Fruit fly (Drosophila melanogaster) whole organism, wandering third instar larva: ENCODE results near the gene CG13659.

Experiments used
- Abd-B ChIP-seq: fragments of >200 bp; optimal IDR thresholded peaks from 2 replicates; lab custom pipeline; 2017; ENCODE audit warnings: missing biosample characterization, missing genetic modification characterization
- CG32264 ChIP-seq: fragments of 200-800 bp; sonication (Bioruptor generic); optimal IDR thresholded peaks from 2 replicates; lab custom pipeline; 2016; ENCODE audit warnings: missing biosample characterization, missing genetic modification characterization
- CG9705 ChIP-seq: fragments of 200-800 bp; sonication (Bioruptor generic); optimal IDR thresholded peaks from 2 replicates; lab custom pipeline; 2018; ENCODE audit warnings: missing biosample characterization, mild to moderate bottlenecking, missing genetic modification characterization
- Dfd ChIP-seq: fragments of >200 bp; optimal IDR thresholded peaks from 2 replicates; lab custom pipeline; 2017; ENCODE audit warnings: missing biosample characterization, missing genetic modification characterization
- Hr83 ChIP-seq: fragments of 200-300 bp; sonication (Bioruptor generic); optimal IDR thresholded peaks from 2 replicates; lab custom pipeline; 2016; ENCODE audit warnings: missing biosample characterization, mild to moderate bottlenecking, missing genetic modification characterization, moderate library complexity; ENCODE audit not compliant: poor library complexity, severe bottlenecking
- Jra ChIP-seq: sonication (Bioruptor generic); optimal IDR thresholded peaks from 2 replicates; lab custom pipeline; 2016; ENCODE audit warnings: missing biosample characterization, missing genetic modification characterization
- fru ChIP-seq: fragments of 200-800 bp; sonication (Bioruptor generic); optimal IDR thresholded peaks from 3 replicates; lab custom pipeline; 2016; ENCODE audit warnings: missing biosample characterization, mild to moderate bottlenecking, missing genetic modification characterization
- h ChIP-seq: fragments of 200-800 bp; sonication (Bioruptor generic); optimal IDR thresholded peaks from 3 replicates; lab custom pipeline; 2016; ENCODE audit warnings: missing biosample characterization, mild to moderate bottlenecking, missing genetic modification characterization
- jim ChIP-seq: fragments of 175-275, 200-325 bp; sonication (Bioruptor generic); optimal IDR thresholded peaks from 2 replicates; lab custom pipeline; 2016; ENCODE audit warnings: missing biosample characterization, mild to moderate bottlenecking, missing genetic modification characterization
- lola ChIP-seq: fragments of >200 bp; optimal IDR thresholded peaks from 2 replicates; lab custom pipeline; 2017; ENCODE audit warnings: missing biosample characterization, missing genetic modification characterization
- psq ChIP-seq: fragments of 200-800 bp; sonication (Bioruptor generic); optimal IDR thresholded peaks from 3 replicates; lab custom pipeline; 2017; ENCODE audit warnings: missing biosample characterization, mild to moderate bottlenecking, missing genetic modification characterization, moderate library complexity
- sv ChIP-seq: fragments of 200-800 bp; sonication (Bioruptor generic); optimal IDR thresholded peaks from 3 replicates; lab custom pipeline; 2016; ENCODE audit warnings: missing biosample characterization, missing genetic modification characterization
- usp ChIP-seq: fragments of >200 bp; optimal IDR thresholded peaks from 2 replicates; lab custom pipeline; 2017; ENCODE audit warnings: missing biosample characterization, missing genetic modification characterization

DNA sequence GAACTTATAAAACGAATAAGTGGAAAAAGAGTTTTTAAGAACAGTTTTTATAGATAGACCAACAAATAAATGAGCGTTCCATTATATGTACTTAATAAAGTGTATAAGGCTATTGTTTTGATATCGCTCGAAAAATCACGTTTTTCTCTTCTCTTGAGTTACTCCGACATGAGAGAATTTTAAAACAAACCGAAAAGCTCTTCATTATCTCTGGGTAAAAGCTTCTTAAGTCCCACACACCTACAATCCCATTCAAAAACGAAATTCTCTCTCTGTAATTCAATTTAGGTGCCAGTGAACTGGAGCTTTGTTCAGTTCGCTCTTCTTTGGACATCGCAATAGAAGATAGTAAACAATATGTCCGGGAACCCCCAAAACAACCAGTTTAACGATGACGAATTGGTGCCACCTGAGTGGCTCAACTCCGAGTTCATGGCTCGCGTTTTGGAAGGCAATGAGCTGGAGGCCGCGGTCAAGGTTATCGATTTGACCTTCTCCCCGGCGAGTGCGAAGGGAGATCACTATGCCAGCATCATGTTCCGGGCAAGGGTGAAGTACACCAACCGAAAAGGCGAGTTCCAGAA lies 3.3 kb downstream of the CG13659 start, which contains the start of gene CG31436:
- TF ChIP-seq usp (no peak), CG9705 (GFP tag; lab: Kevin White, UChicago) (no peak), CG32264 (GFP tag; lab: Kevin White, UChicago) (no peak), Hr83 (no peak), jim (GFP tag; lab: Kevin White, UChicago) (no peak), Abd-B (GFP tag; lab: Kevin White, UChicago) (no peak), h (GFP tag; lab: Kevin White, UChicago) (no peak), Jra (GFP tag; lab: Kevin White, UChicago) (no peak), psq (no peak), sv (GFP tag; lab: Kevin White, UChicago) (no peak), lola (GFP tag; lab: Kevin White, UChicago) (no peak), Dfd (GFP tag; lab: Kevin White, UChicago) (no peak), fru (GFP tag; lab: Kevin White, UChicago) (no peak)
